Worm (Caenorhabditis elegans) whole organism, L1 larva: ENCODE measurements around the gene ZK1248.15.

Source experiments
- efl-1 ChIP-seq, 4 experiments: fragments of 150-350 bp; optimal IDR thresholded peaks in 3 of 4; peaks in 1 of 4; 1 replicate in 1 of 4; 2 replicates in 3 of 4; lab custom pipeline; 2014; ENCODE audit warnings: missing biosample characterization in 2 of 4, missing genetic modification characterization in 2 of 4, missing genetic modification reagents in 2 of 4
- lin-13 ChIP-seq: fragments of 150-350 bp; optimal IDR thresholded peaks from 2 replicates; lab custom pipeline; 2014; ENCODE audit warnings: missing biosample characterization, missing genetic modification reagents, missing genetic modification characterization

DNA sequence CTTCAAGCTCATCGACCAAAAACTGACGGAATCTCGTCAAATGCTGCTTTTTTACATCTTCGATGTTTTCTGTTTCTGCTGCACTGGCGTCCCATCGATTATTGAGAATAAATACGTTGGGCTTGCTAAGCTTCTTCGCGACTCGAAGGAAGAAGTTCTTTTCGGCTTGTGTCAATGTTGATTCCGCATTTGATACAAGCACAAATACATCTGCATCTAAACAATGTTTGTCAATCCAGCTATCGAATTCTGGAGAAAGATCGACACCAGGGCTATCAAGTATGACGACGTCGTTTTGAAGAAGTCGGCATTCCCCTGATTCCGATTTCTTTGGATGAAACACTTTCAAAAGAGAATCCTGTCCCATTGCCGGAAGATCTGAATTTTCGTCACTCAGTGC lies 3.2 kb downstream of the ZK1248.15 start:
- TF ChIP-seq lin-13 (GFP tag; lab: Kevin White, UChicago): no peak
- TF ChIP-seq efl-1 (optimal IDR thresholded peaks at IDR 0.05; lab: Kevin White, UChicago): no peak
- no peak for TF ChIP-seq efl-1 (GFP tag; optimal IDR thresholded peaks at IDR 0.05 in 1 of 2; lab: Kevin White, UChicago)
